Worm (Caenorhabditis elegans) whole organism, mixed stage, embryonic: Measurements from ENCODE around the gene srv-13.

Experiments used
- ces-1 ChIP-seq: fragments of 150-350 bp; optimal IDR thresholded peaks from 2 replicates; lab custom pipeline; 2014; ENCODE audit warnings: missing biosample characterization, missing genetic modification reagents, missing genetic modification characterization
- lin-13 ChIP-seq: fragments of 150-350 bp; optimal IDR thresholded peaks from 2 replicates; lab custom pipeline; 2014; ENCODE audit warnings: missing biosample characterization, missing genetic modification characterization
- nhr-28 ChIP-seq: fragments of 150-350 bp; optimal IDR thresholded peaks from 2 replicates; lab custom pipeline; 2014; ENCODE audit warnings: missing biosample characterization, missing genetic modification characterization
- snpc-4 ChIP-seq: fragments of 150-350 bp; optimal IDR thresholded peaks from 2 replicates; lab custom pipeline; 2014; ENCODE audit warnings: missing biosample characterization, missing genetic modification characterization

ce11 chrIV:6361668-6362067, 43.3 kb upstream of the srv-13 start, which contains the start of gene Y73B6BL.47:
- peak; percentile 12 for TF ChIP-seq ces-1 (GFP tag; lab: Kevin White, UChicago)
- no peak for TF ChIP-seq snpc-4 (tag; lab: Kevin White, UChicago)
- no peak for TF ChIP-seq nhr-28 (tag; lab: Kevin White, UChicago)
- TF ChIP-seq lin-13 (tag; lab: Kevin White, UChicago), result no peak
